Fruit fly (Drosophila melanogaster): ENCODE results near the gene Snx27.
A peak's percentile ranks its signal among the peaks of the same experiment; 100 is the strongest.

Gene Snx27

DNA sequence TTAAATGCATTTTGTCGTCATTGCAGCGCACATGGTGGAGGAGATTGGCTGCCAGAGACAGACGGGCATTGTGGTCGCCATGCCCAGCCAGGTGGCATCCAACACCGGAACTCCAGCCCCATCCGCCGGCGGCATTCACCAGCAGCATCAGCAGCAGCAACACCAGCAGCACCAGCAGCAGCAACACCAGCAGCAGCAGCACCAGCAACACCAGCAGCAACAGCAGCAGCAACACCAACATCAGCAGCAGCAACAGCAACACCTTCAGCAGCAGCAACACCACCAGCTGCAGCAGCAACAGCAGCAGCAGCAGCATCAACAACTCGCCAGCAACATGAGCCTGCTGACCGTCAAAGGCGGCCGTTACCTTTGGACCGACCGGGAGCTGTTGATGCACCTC, 15.0 kb upstream of the Snx27 start:
- no peak for TF ChIP-seq CG17801 (GFP tag; optimal IDR thresholded peaks at IDR 0.05; ENCODE audit: partially characterized antibody)

dm6 chrX:5751949-5752348, 14.1 kb upstream of the Snx27 start, which contains the start of gene CG15772:
CG15772 (plus strand) TSS chrX:5752249.
- TF ChIP-seq CG17801 (GFP tag; optimal IDR thresholded peaks at IDR 0.05; ENCODE audit: partially characterized antibody) = no peak

DNA sequence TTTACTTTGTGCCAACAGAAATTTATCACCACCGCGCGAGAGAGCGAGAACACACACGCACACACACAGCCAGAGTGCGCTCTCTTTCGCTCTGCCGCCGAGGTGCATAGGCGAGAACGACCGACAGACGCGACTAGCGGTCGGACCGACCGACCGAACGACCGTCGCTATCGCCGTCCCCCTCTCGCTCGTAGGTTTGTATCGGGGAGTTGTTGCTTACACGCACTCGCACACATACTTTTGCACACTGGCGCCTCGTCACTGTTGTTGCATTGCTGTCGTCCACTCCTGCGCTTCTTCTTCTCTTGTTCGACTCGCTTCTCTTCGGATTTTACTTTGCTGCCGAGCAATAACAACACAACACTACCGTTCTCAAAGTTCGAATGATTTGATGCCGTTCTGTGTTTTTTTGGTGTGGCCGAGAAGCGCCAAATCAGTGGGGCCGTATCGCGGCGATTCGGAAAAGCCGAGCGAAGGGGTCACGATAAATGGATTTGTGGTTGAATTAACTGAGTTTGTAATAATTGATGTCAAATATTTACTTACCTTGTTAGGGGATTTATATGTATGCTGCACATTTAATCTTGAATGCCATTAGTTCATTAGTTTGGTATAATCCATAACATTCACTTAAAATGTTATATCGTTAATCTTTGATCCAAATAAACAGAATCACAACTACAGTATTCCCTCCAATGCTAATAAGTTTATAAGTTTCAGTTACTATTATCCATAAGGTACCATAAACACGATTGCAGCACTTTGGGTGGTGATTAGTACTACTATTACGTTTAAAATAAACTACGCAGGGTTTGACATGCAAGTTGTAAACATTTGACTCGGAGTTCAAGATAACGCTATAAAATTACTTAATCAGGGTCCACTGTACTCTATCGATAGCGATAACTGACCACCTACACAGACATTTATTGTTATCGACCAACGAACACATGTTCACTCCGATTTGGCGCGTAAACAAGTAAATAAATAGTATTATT, 9.3 kb upstream of the Snx27 start, which contains the start of the genes IntS6 and Rtel1:
Gene IntS6 (minus strand): TSS at position 391 of the 998 bp plus-strand sequence.
Gene Rtel1 (plus strand): TSS at position 884 of the 998 bp plus-strand sequence.
- peak; percentile 95 for TF ChIP-seq CG17801 (GFP tag; optimal IDR thresholded peaks at IDR 0.05; ENCODE audit: partially characterized antibody)

DNA sequence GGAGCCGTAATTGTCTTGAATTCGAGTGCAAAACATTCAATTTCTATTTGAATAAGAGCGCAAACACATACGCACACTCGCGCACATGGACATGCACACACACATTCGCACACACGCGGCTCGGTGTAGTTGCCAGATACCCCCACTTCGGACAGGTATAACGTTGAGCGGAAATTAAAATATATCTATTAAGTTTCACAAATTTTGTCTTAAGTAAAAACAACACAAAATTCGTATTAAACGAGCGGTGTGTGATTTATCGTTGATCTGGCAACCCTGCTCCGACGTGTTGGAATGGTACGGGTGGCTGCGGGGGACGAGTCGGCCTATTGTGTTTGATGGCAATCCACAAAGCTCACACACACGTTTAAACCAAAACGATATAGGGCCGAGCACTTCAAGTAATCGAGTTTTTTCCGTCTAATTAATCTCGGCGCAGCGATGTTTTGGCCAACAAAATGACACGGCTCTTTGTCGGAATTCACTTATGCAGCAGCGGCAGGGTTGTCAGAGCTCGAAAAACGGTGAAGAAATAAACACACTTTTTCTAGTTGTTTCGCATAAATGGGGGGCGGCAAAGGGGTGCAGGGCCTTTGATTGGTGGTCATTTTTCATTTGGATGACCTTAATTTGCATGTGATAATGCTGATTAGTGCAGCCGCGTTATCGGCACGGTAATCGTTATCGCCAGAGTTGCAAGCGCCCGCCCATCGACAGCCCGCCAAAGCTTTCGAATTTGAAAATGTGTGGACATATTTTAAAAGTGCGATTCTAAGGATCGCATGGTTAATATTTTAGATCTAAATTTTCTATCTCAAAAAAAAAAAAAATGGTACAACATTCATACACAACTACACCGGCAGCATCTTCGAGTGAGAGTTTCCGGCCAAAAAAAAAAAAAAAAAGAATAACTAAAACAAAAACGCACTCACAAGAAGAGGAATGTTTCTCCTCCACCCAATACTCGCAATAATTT, 8.3 kb upstream of the Snx27 start:
- TF ChIP-seq CG17801 (GFP tag; optimal IDR thresholded peaks at IDR 0.05; ENCODE audit: partially characterized antibody) = peak; percentile 79

DNA sequence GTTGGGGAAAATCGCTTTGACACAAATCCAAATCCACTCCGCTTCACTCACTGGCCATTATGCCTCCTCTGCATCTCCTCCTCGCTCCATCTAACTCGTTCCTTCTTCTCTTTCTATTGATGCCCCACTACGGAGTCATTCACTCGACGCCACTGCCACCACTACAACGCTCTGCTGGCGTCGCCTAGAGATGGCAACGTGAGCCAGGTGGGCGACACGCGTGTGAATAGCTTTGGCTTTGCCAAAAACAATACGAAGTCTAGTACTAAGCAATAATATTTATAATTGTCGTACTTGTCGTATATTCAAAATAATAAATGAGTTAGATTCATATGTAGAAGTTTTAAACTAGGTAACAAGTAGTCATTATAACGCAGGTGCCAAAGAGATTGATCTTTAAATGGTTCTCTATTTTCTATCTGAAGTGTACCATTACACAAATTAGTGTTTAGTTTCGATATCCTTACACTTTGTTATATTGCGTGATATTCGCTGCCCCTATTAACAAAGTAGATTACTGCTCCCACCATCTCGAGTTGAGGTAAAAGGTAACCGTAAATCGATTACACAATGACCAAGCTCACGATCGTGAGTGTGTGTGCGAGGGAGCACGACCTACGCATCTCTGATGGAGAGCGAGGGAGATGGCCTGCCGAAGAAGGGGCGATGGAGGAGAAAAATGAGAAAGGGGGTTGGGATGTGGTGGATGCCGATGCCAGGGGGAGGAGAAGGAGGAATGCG, 7.3 kb upstream of the Snx27 start:
- TF ChIP-seq CG17801 (GFP tag; optimal IDR thresholded peaks at IDR 0.05; ENCODE audit: partially characterized antibody) = no peak

dm6 chrX:5744277-5744846, 6.5 kb upstream of the Snx27 start:
- TF ChIP-seq CG17801 (GFP tag; optimal IDR thresholded peaks at IDR 0.05; ENCODE audit: partially characterized antibody) = no peak

dm6 chrX:5741625-5742024, 3.8 kb upstream of the Snx27 start:
- TF ChIP-seq CG17801 (GFP tag; optimal IDR thresholded peaks at IDR 0.05; ENCODE audit: partially characterized antibody) = no peak

- TF ChIP-seq CG17801 (GFP tag; optimal IDR thresholded peaks at IDR 0.05; ENCODE audit: partially characterized antibody) = no peak
These were observed 674 bp downstream of the Snx27 start for dm6 chrX:5737157-5737556.

dm6 chrX:5735268-5735941, 2.4 kb downstream of the Snx27 start:
- peak; percentile 97 for TF ChIP-seq CG17801 (GFP tag; optimal IDR thresholded peaks at IDR 0.05; ENCODE audit: partially characterized antibody)

DNA sequence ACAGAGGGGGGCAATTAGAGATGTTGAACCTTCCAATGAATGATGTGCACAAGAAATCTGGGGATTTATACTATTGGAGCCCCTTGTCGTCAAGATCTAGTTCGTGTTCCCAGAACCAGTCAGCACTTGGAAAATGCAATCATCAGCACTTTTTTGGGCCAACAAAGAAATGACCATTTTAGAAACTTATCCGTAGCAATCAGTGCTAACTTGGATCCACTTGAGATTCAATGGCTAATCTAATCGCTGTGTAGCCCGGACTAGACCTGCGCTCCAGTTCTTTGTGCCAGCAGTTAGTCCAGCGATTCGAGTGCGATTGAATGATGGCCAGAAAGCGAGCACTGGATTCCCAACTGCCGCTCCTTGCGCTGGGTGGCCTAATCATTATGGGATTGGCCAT, 5.4 kb downstream of the Snx27 start, which contains the start of gene CG15773:
Gene CG15773 (plus strand): TSS at position 301 of the 400 bp plus-strand sequence.
- no peak for TF ChIP-seq CG17801 (GFP tag; optimal IDR thresholded peaks at IDR 0.05; ENCODE audit: partially characterized antibody)

dm6 chrX:5724744-5725185, 13.1 kb downstream of the Snx27 start:
- TF ChIP-seq CG17801 (GFP tag; optimal IDR thresholded peaks at IDR 0.05; ENCODE audit: partially characterized antibody) = no peak

dm6 chrX:5724151-5724699, 13.6 kb downstream of the Snx27 start:
- no peak for TF ChIP-seq CG17801 (GFP tag; optimal IDR thresholded peaks at IDR 0.05; ENCODE audit: partially characterized antibody)

- no peak for TF ChIP-seq CG17801 (GFP tag; optimal IDR thresholded peaks at IDR 0.05; ENCODE audit: partially characterized antibody)
These were observed 14.3 kb downstream of the Snx27 start for dm6 chrX:5723577-5723976.

All from ovary, adult (tissue).